Worm (Caenorhabditis elegans) whole organism, mixed stage, embryonic: ENCODE results near the gene Y53C12A.3.
A peak's percentile ranks its signal among the peaks of the same experiment; 100 is the strongest.

Experiments used
- M03D4.4 ChIP-seq: sonication (generic microtip); optimal IDR thresholded peaks from 2 replicates; lab custom pipeline; 2017; ENCODE audit warnings: mild to moderate bottlenecking, missing genetic modification characterization, missing compliant biosample characterization
- bed-3 ChIP-seq: fragments of 200-800 bp; sonication (Bioruptor generic); optimal IDR thresholded peaks from 3 replicates; lab custom pipeline; 2018; ENCODE audit warnings: mild to moderate bottlenecking, missing genetic modification characterization, moderate library complexity, missing compliant biosample characterization
- blmp-1 ChIP-seq: fragments of 150-350 bp; optimal IDR thresholded peaks from 2 replicates; lab custom pipeline; 2014; ENCODE audit warnings: missing biosample characterization, missing genetic modification characterization
- ceh-43 ChIP-seq: fragments of 200-800 bp; sonication (Bioruptor generic); optimal IDR thresholded peaks from 2 replicates; lab custom pipeline; 2018; ENCODE audit warnings: mild to moderate bottlenecking, missing genetic modification characterization, moderate library complexity, missing compliant biosample characterization
- ceh-83 ChIP-seq: fragments of 200-800 bp; sonication (Bioruptor generic); optimal IDR thresholded peaks from 2 replicates; lab custom pipeline; 2018; ENCODE audit warnings: mild to moderate bottlenecking, missing genetic modification characterization, missing compliant biosample characterization
- ces-1 ChIP-seq: fragments of 150-350 bp; optimal IDR thresholded peaks from 2 replicates; lab custom pipeline; 2014; ENCODE audit warnings: missing biosample characterization, missing genetic modification reagents, missing genetic modification characterization
- cnd-1 ChIP-seq: fragments of 200-800 bp; sonication (Bioruptor generic); optimal IDR thresholded peaks from 2 replicates; lab custom pipeline; 2018; ENCODE audit warnings: mild to moderate bottlenecking, missing genetic modification characterization, missing compliant biosample characterization
- drap-1 ChIP-seq: fragments of 200-800 bp; sonication (Bioruptor generic); optimal IDR thresholded peaks from 3 replicates; lab custom pipeline; 2018; ENCODE audit warnings: mild to moderate bottlenecking, missing genetic modification characterization, missing compliant biosample characterization
- flh-1 ChIP-seq: fragments of 200-800 bp; sonication (Bioruptor generic); optimal IDR thresholded peaks from 2 replicates; lab custom pipeline; 2018; ENCODE audit warnings: mild to moderate bottlenecking, missing genetic modification characterization, moderate library complexity, missing compliant biosample characterization
- hlh-1 ChIP-seq: fragments of 150-350 bp; optimal IDR thresholded peaks from 2 replicates; lab custom pipeline; 2014; ENCODE audit warnings: missing biosample characterization, missing genetic modification reagents, missing genetic modification characterization
- lin-13 ChIP-seq: fragments of 150-350 bp; optimal IDR thresholded peaks from 2 replicates; lab custom pipeline; 2014; ENCODE audit warnings: missing biosample characterization, missing genetic modification characterization
- lin-32 ChIP-seq: fragments of 200-800 bp; sonication (Bioruptor generic); optimal IDR thresholded peaks from 2 replicates; lab custom pipeline; 2018; ENCODE audit warnings: mild to moderate bottlenecking, missing genetic modification characterization, missing compliant biosample characterization
- lsy-2 ChIP-seq: fragments of 150-350 bp; optimal IDR thresholded peaks from 2 replicates; lab custom pipeline; 2014; ENCODE audit warnings: missing biosample characterization, missing genetic modification characterization
- mep-1 ChIP-seq: fragments of 150-350 bp; optimal IDR thresholded peaks from 2 replicates; lab custom pipeline; 2017; ENCODE audit warnings: missing biosample characterization, missing genetic modification reagents, missing genetic modification characterization, inconsistent platforms
- mls-2 ChIP-seq: sonication (generic microtip); optimal IDR thresholded peaks from 2 replicates; lab custom pipeline; 2016; ENCODE audit warnings: mild to moderate bottlenecking, missing genetic modification characterization, moderate library complexity, missing compliant biosample characterization
- nhr-12 ChIP-seq: fragments of 150-350 bp; optimal IDR thresholded peaks from 2 replicates; lab custom pipeline; 2014; ENCODE audit warnings: missing biosample characterization, missing genetic modification characterization
- nhr-2 ChIP-seq: fragments of 150-350 bp; optimal IDR thresholded peaks from 2 replicates; lab custom pipeline; 2014; ENCODE audit warnings: missing biosample characterization, missing genetic modification characterization
- nhr-237 ChIP-seq: fragments of 150-350 bp; optimal IDR thresholded peaks from 2 replicates; lab custom pipeline; 2014; ENCODE audit warnings: missing biosample characterization, missing genetic modification characterization
- nhr-28 ChIP-seq: fragments of 150-350 bp; optimal IDR thresholded peaks from 2 replicates; lab custom pipeline; 2014; ENCODE audit warnings: missing biosample characterization, missing genetic modification characterization
- pha-4 ChIP-seq: fragments of 150-350 bp; optimal IDR thresholded peaks from 2 replicates; lab custom pipeline; 2018; ENCODE audit warnings: missing biosample characterization, missing genetic modification reagents, missing genetic modification characterization
- snpc-4 ChIP-seq: fragments of 150-350 bp; optimal IDR thresholded peaks from 2 replicates; lab custom pipeline; 2014; ENCODE audit warnings: missing biosample characterization, missing genetic modification characterization
- sptf-1 ChIP-seq: sonication (generic microtip); optimal IDR thresholded peaks from 2 replicates; lab custom pipeline; 2017; ENCODE audit warnings: mild to moderate bottlenecking, missing genetic modification characterization, moderate library complexity, missing compliant biosample characterization
- tbx-8 ChIP-seq: fragments of 200-800 bp; sonication (Bioruptor generic); optimal IDR thresholded peaks from 2 replicates; lab custom pipeline; 2018; ENCODE audit warnings: mild to moderate bottlenecking, missing genetic modification characterization, moderate library complexity, missing compliant biosample characterization
- unc-120 ChIP-seq: sonication (generic microtip); optimal IDR thresholded peaks from 2 replicates; lab custom pipeline; 2017; ENCODE audit warnings: missing genetic modification characterization, missing compliant biosample characterization; ENCODE audit not compliant: poor library complexity, severe bottlenecking
- unc-62 ChIP-seq: fragments of 150-350 bp; optimal IDR thresholded peaks from 2 replicates; lab custom pipeline; 2014; ENCODE audit warnings: missing biosample characterization, missing genetic modification reagents, missing genetic modification characterization
- zip-8 ChIP-seq: fragments of 150-350 bp; optimal IDR thresholded peaks from 2 replicates; lab custom pipeline; 2014; ENCODE audit warnings: missing biosample characterization, missing genetic modification characterization
- ztf-11 ChIP-seq: fragments of 150-350 bp; optimal IDR thresholded peaks from 2 replicates; lab custom pipeline; 2014; ENCODE audit warnings: missing biosample characterization, missing genetic modification characterization

Y53C12A.3 gene

DNA sequence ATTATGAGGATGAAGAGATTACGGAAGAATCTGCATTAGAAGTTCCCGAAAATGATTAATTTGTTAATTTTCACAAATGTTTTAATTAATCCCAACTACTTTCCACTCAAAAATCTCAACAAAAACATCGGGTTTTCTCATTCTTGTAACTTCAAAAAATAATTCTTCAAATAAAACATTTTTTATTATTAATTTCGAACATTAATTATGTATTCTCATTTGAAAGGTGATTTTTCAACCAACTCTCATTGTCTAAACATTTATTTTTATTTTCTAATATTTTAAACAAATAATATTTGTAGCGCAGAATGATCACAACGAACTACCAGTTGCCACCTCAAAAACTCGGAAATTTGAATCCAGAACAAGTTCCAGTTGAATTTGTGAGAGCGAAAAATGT lies 34.7 kb downstream of the Y53C12A.3 start, which contains the start of gene ZK1320.7:
Gene ZK1320.7, plus strand, starts transcription at position 301 of the 400 bp plus-strand sequence.
- no peak for TF ChIP-seq ceh-83 (GFP tag; lab: Kevin White, UChicago)
- TF ChIP-seq tbx-8 (GFP tag; lab: Kevin White, UChicago), result no peak
- no peak for TF ChIP-seq mep-1 (tag; lab: Kevin White, UChicago)
- TF ChIP-seq snpc-4 (tag; lab: Kevin White, UChicago), result no peak
- no peak for TF ChIP-seq flh-1 (GFP tag; lab: Kevin White, UChicago)
- TF ChIP-seq cnd-1 (tag; lab: Kevin White, UChicago), result no peak
- TF ChIP-seq ces-1, result no peak
- no peak for TF ChIP-seq nhr-28 (tag; lab: Kevin White, UChicago)
- TF ChIP-seq mls-2 (tag; lab: Kevin White, UChicago), result no peak
- TF ChIP-seq M03D4.4, result no peak
- no peak for TF ChIP-seq lin-32

DNA sequence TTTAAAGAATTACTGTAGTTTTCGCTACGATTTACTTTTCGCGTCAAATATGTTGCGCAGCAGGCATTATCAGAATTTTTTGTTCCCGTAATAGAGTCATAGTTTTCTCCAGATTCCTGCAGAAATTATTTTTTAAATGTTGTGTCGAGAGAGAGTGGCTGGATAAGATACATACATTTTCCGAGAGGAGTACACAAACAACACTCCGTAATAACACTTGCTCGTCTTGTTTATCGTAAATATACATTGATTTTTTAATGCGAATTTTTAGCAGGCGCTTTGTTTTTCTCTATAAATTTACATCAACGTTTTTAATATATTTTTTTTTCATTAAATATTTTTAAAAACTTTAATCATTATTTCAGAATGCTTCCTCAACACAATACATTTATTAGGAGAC lies 37.1 kb downstream of the Y53C12A.3 start, which contains the start of gene taf-8:
Gene taf-8, plus strand, starts transcription at position 360 of the 400 bp plus-strand sequence.
- TF ChIP-seq unc-62 (GFP tag; lab: Kevin White, UChicago) (no peak), ceh-43 (GFP tag; lab: Kevin White, UChicago) (no peak), lin-13 (tag; lab: Kevin White, UChicago) (no peak), ceh-83 (GFP tag; lab: Kevin White, UChicago) (no peak), sptf-1 (tag; lab: Kevin White, UChicago) (no peak), tbx-8 (GFP tag; lab: Kevin White, UChicago) (no peak), ztf-11 (tag; lab: Kevin White, UChicago) (no peak), ces-1 (peak; percentile 69), unc-120 (tag; lab: Kevin White, UChicago) (no peak), lin-32 (no peak), hlh-1 (tag; lab: Kevin White, UChicago) (no peak), lsy-2 (peak; percentile 53), nhr-2 (tag; lab: Kevin White, UChicago) (no peak), M03D4.4 (no peak), bed-3 (GFP tag; lab: Kevin White, UChicago) (no peak), cnd-1 (tag; lab: Kevin White, UChicago) (no peak), pha-4 (tag; lab: Kevin White, UChicago) (peak; percentile 31), snpc-4 (tag; lab: Kevin White, UChicago) (no peak)

ce11 chrII:9667382-9667781 lies 38.7 kb downstream of the Y53C12A.3 start, which contains the start of gene ZK1320.11:
Gene ZK1320.11, plus strand, starts transcription at chrII:9667624.
- TF ChIP-seq snpc-4 (tag; lab: Kevin White, UChicago) (no peak), ceh-83 (GFP tag; lab: Kevin White, UChicago) (no peak), ces-1 (peak; percentile 55), tbx-8 (GFP tag; lab: Kevin White, UChicago) (no peak)

DNA sequence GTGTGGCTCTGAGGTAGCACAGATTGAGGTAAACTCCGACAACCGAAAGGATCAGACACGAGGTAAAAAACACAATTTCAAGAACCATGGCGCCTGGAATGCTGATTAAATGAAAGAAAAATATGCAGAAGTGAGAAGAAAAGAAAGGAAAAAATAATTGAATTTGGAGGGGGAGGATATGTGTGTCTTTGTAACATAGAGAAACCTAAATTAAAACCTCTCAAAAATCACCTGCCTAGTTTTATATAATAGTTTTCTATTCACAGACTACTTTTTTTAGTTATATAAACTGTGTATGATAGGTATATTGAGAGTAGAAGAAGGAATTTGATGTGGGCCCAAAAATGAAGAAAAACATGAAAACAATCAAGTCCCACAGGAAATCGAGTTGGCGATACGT lies 40.5 kb downstream of the Y53C12A.3 start, which contains the start of gene ZK1320.5:
Gene ZK1320.5, minus strand, starts transcription at position 101 of the 400 bp plus-strand sequence.
- TF ChIP-seq blmp-1 (no peak), pha-4 (tag; lab: Kevin White, UChicago) (no peak), ceh-83 (GFP tag; lab: Kevin White, UChicago) (no peak), flh-1 (GFP tag; lab: Kevin White, UChicago) (no peak), nhr-2 (tag; lab: Kevin White, UChicago) (no peak), nhr-237 (no peak), nhr-28 (tag; lab: Kevin White, UChicago) (no peak), ceh-43 (GFP tag; lab: Kevin White, UChicago) (no peak), unc-62 (GFP tag; lab: Kevin White, UChicago) (no peak), nhr-12 (no peak), unc-120 (tag; lab: Kevin White, UChicago) (no peak), tbx-8 (GFP tag; lab: Kevin White, UChicago) (no peak), bed-3 (GFP tag; lab: Kevin White, UChicago) (no peak), snpc-4 (tag; lab: Kevin White, UChicago) (no peak), cnd-1 (tag; lab: Kevin White, UChicago) (no peak)

ce11 chrII:9662797-9663196 lies 43.2 kb downstream of the Y53C12A.3 start, which contains the start of gene cyp-13A10:
Gene cyp-13A10, minus strand, starts transcription at chrII:9662884.
- TF ChIP-seq hlh-1 (tag; lab: Kevin White, UChicago) (no peak), zip-8 (peak; percentile 32), nhr-28 (tag; lab: Kevin White, UChicago) (no peak), drap-1 (GFP tag; lab: Kevin White, UChicago) (no peak), tbx-8 (GFP tag; lab: Kevin White, UChicago) (no peak)
